Worm (Caenorhabditis elegans) whole organism, early embryonic: Measurements from ENCODE around the gene dhs-24.
A peak's percentile ranks its signal among the peaks of the same experiment; 100 is the strongest.

Experiments used
- B0310.2 ChIP-seq: sonication (generic microtip); optimal IDR thresholded peaks from 2 replicates; lab custom pipeline; 2016; ENCODE audit warnings: mild to moderate bottlenecking, missing genetic modification characterization, missing compliant biosample characterization
- F13C5.2 ChIP-seq: sonication (generic microtip); optimal IDR thresholded peaks from 2 replicates; lab custom pipeline; 2017; ENCODE audit warnings: mild to moderate bottlenecking, missing genetic modification characterization, inconsistent platforms, missing compliant biosample characterization
- aly-1 ChIP-seq: sonication (generic microtip); optimal IDR thresholded peaks from 2 replicates; lab custom pipeline; 2016; ENCODE audit warnings: missing genetic modification characterization, missing compliant biosample characterization
- ama-1 ChIP-seq: fragments of 150-350 bp; optimal IDR thresholded peaks from 2 replicates; lab custom pipeline; 2014
- ceh-13 ChIP-seq: fragments of 200-800 bp; sonication (Bioruptor generic); optimal IDR thresholded peaks from 2 replicates; lab custom pipeline; 2018; ENCODE audit warnings: mild to moderate bottlenecking, missing genetic modification characterization, missing compliant biosample characterization
- ceh-36 ChIP-seq: sonication (generic microtip); optimal IDR thresholded peaks from 2 replicates; lab custom pipeline; 2016; ENCODE audit warnings: missing genetic modification characterization, inconsistent platforms, missing compliant biosample characterization
- ets-7 ChIP-seq: sonication (generic microtip); optimal IDR thresholded peaks from 2 replicates; lab custom pipeline; 2016; ENCODE audit warnings: missing genotype, missing genetic modification characterization, missing compliant biosample characterization
- flt-1 ChIP-seq: fragments of 200-800 bp; sonication (Bioruptor generic); IDR thresholded peaks from 2 replicates; pipeline ENCODE4 v1.3.6; 2022; ENCODE audit warnings: missing genetic modification characterization, missing compliant biosample characterization
- hmbx-1 ChIP-seq: sonication (generic microtip); optimal IDR thresholded peaks from 2 replicates; lab custom pipeline; 2016; ENCODE audit warnings: mild to moderate bottlenecking, missing genetic modification characterization, missing compliant biosample characterization
- hmg-4 ChIP-seq: fragments of 200-800 bp; sonication (Bioruptor generic); optimal IDR thresholded peaks from 2 replicates; lab custom pipeline; 2018; ENCODE audit warnings: mild to moderate bottlenecking, missing genetic modification characterization, missing compliant biosample characterization
- hnd-1 ChIP-seq: sonication (generic microtip); optimal IDR thresholded peaks from 2 replicates; lab custom pipeline; 2016; ENCODE audit warnings: missing genetic modification characterization, missing compliant biosample characterization
- pes-1 ChIP-seq: fragments of 200-800 bp; sonication (Bioruptor generic); IDR thresholded peaks from 2 replicates; pipeline ENCODE4 v1.3.6; 2022; ENCODE audit warnings: missing genetic modification reagents, missing genetic modification characterization, missing compliant biosample characterization
- scrt-1 ChIP-seq: fragments of 200-800 bp; sonication (Bioruptor generic); IDR thresholded peaks from 2 replicates; pipeline ENCODE4 v1.3.6; 2022; ENCODE audit warnings: missing genetic modification characterization, missing compliant biosample characterization
- sea-1 ChIP-seq: fragments of 200-800 bp; sonication (Bioruptor generic); conservative IDR thresholded peaks from 2 replicates; pipeline ENCODE4 v1.3.6; 2022; ENCODE audit warnings: missing genetic modification characterization, missing compliant biosample characterization
- tbx-11 ChIP-seq: fragments of 200-800 bp; sonication (Bioruptor generic); IDR thresholded peaks from 2 replicates; pipeline ENCODE4 v1.3.6; 2022; ENCODE audit warnings: missing genetic modification characterization, missing compliant biosample characterization
- tbx-37 ChIP-seq: fragments of 200-800 bp; sonication (Bioruptor generic); conservative IDR thresholded peaks from 2 replicates; pipeline ENCODE4 v1.3.6; 2022; ENCODE audit warnings: missing genetic modification reagents, missing genetic modification characterization, missing compliant biosample characterization
- tra-4 ChIP-seq: sonication (generic microtip); optimal IDR thresholded peaks from 2 replicates; lab custom pipeline; 2017; ENCODE audit warnings: missing genetic modification characterization, missing compliant biosample characterization

The dhs-24 gene

DNA sequence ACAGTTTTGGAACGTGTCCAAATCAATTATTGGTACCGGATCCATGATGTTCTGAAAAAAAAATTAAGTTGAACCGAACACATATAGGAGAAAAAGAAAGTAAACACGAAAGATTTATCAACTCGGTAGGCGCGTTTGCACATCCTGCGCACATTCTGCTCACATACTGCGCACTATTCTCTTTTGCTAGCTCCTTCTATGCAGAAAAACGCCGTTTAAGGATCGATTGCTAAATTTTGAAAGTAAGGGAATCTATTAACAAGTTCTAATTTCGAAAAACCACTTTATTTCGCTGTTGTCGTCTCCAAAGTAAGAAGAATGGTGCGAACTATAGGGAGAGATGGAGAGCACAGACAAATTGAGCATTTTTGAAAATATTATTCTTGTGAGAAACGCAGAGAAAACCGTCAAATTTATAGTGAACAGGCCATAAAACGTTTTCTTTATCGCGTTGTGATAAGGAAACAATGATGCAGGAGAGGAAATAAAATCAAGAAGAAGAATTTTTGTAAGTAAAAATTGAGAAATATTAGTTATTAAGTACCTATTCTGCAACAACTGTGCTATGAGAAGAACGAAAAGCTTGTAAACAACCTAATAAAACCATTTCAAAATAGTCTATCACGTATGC lies 35.5 kb upstream of the dhs-24 start, which contains the start of gene Y60A3A.24:
Y60A3A.24 (minus strand) TSS at position 51 of the 631 bp plus-strand sequence.
- no peak for TF ChIP-seq ama-1 (lab: Kevin White, UChicago)
- no peak for TF ChIP-seq hnd-1
- TF ChIP-seq B0310.2 = no peak
- no peak for TF ChIP-seq scrt-1 (GFP tag; lab: Robert Waterston, UW)
- no peak for TF ChIP-seq aly-1 (tag; lab: Kevin White, UChicago)
- TF ChIP-seq flt-1 (GFP tag; lab: Robert Waterston, UW) = no peak
- TF ChIP-seq tbx-11 (GFP tag; lab: Robert Waterston, UW) = no peak
- no peak for TF ChIP-seq ceh-13 (GFP tag; lab: Kevin White, UChicago)
- no peak for TF ChIP-seq ets-7
- TF ChIP-seq sea-1 (GFP tag; lab: Robert Waterston, UW) = no peak
- no peak for TF ChIP-seq hmg-4 (GFP tag; lab: Kevin White, UChicago)
- no peak for TF ChIP-seq ceh-36 (tag; lab: Kevin White, UChicago)
- no peak for TF ChIP-seq tra-4 (tag; lab: Kevin White, UChicago)
- no peak for TF ChIP-seq hmbx-1 (tag; lab: Kevin White, UChicago)
- no peak for TF ChIP-seq pes-1 (GFP tag; lab: Robert Waterston, UW)
- no peak for TF ChIP-seq F13C5.2 (tag; lab: Kevin White, UChicago)
- TF ChIP-seq tbx-37 (GFP tag; lab: Robert Waterston, UW) = no peak

DNA sequence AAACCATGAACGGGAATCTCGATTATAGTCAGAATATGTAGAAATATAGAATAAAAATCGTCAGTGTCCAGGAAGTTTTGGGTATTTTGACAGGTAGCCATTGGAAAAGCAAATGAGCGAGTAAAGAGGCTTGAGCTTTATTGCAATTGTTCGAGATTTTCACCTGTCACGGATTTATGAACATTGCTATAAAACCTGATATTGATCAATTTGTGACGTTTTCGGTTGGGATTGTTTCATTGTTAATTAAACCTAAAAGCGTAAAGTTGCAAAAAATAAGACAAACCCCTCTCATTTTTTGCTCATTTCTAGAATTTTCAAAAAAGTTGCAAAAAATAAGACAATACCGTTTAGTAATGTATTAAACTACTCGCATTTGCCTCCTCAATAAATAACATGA lies 31.8 kb upstream of the dhs-24 start, which contains the start of gene srh-183:
srh-183 (minus strand) TSS at position 101 of the 400 bp plus-strand sequence.
- TF ChIP-seq F13C5.2 (tag; lab: Kevin White, UChicago) (no peak), ama-1 (lab: Kevin White, UChicago) (no peak), pes-1 (GFP tag; lab: Robert Waterston, UW) (no peak), tbx-37 (GFP tag; lab: Robert Waterston, UW) (no peak), hmg-4 (GFP tag; lab: Kevin White, UChicago) (no peak), sea-1 (GFP tag; lab: Robert Waterston, UW) (no peak), tbx-11 (GFP tag; lab: Robert Waterston, UW) (no peak), ceh-36 (tag; lab: Kevin White, UChicago) (no peak), ceh-13 (GFP tag; lab: Kevin White, UChicago) (no peak), hmbx-1 (tag; lab: Kevin White, UChicago) (no peak), hnd-1 (no peak), ets-7 (no peak), flt-1 (GFP tag; lab: Robert Waterston, UW) (no peak), B0310.2 (no peak), tra-4 (tag; lab: Kevin White, UChicago) (no peak), scrt-1 (GFP tag; lab: Robert Waterston, UW) (no peak)

DNA sequence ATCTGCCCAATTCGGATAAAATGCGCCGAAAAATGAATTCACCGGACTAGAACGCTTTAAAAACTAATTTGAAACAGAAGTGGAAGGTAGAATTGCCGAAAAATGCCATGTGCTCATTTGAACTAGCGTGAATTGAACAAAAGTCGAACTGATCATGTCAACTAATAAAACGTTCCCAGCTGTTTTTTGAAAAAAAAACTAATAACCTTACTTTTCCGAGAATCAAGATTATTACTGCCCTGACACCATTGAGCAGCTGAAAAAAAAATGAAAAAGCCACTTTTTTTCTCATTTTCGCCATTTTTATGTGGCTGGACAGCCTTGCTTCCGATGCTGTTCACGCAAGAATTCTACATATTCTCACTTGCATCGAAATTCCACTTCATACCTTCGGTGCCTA lies 26.6 kb upstream of the dhs-24 start, which contains the start of gene srh-173:
srh-173 (plus strand) TSS at position 301 of the 400 bp plus-strand sequence.
- no peak for TF ChIP-seq scrt-1 (GFP tag; lab: Robert Waterston, UW)
- no peak for TF ChIP-seq ceh-36 (tag; lab: Kevin White, UChicago)
- TF ChIP-seq hmbx-1 (tag; lab: Kevin White, UChicago) = no peak
- TF ChIP-seq F13C5.2 (tag; lab: Kevin White, UChicago) = no peak
- no peak for TF ChIP-seq aly-1 (tag; lab: Kevin White, UChicago)
- no peak for TF ChIP-seq tbx-37 (GFP tag; lab: Robert Waterston, UW)
- no peak for TF ChIP-seq sea-1 (GFP tag; lab: Robert Waterston, UW)
- TF ChIP-seq flt-1 (GFP tag; lab: Robert Waterston, UW) = no peak
- no peak for TF ChIP-seq B0310.2
- TF ChIP-seq ets-7 = no peak
- TF ChIP-seq hmg-4 (GFP tag; lab: Kevin White, UChicago) = no peak
- no peak for TF ChIP-seq ceh-13 (GFP tag; lab: Kevin White, UChicago)
- no peak for TF ChIP-seq hnd-1
- TF ChIP-seq pes-1 (GFP tag; lab: Robert Waterston, UW) = no peak

DNA sequence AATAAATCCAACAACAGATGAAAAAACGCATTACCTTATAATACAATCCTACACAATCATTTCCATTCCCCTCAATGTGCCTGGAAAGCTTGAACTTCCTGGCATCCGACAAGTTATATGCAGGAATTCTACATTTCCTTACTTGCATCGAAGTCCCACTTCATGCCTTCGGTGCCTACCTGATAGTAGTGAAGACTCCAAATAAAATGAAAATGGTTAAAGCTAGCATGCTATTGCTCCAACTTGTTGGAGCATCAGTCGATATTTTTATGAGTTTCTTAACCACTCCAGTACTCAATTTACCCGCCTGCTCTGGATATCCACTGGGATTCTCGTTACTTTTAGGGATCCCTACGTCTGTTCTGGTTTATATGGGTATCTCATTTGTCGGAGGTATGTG lies 19.2 kb upstream of the dhs-24 start, which contains the start of gene srh-171:
srh-171 (plus strand) TSS at position 75 of the 400 bp plus-strand sequence.
- peak; percentile 78 for TF ChIP-seq ama-1 (lab: Kevin White, UChicago)
- TF ChIP-seq pes-1 (GFP tag; lab: Robert Waterston, UW) = no peak

DNA sequence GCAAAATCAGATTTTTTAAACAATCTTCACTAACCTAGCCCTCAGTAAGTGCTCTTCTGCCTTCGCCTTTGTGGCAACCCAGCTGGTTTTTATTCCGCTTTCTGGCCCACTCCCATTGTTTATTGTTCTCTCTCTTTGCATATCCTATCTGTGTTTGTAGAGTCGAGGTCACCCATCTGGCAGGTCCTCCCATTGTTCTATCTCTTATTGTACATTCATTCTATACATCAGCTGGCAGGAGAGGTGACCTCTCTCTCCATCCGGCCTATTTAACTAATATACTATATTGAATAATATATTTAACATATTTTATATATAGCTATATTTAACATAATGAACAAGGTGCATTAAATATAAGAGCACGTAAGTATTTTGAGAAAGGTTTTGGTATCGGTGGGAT lies 15.5 kb upstream of the dhs-24 start:
- TF ChIP-seq hmg-4 (GFP tag; lab: Kevin White, UChicago) (peak; percentile 13), sea-1 (GFP tag; lab: Robert Waterston, UW) (no peak)

DNA sequence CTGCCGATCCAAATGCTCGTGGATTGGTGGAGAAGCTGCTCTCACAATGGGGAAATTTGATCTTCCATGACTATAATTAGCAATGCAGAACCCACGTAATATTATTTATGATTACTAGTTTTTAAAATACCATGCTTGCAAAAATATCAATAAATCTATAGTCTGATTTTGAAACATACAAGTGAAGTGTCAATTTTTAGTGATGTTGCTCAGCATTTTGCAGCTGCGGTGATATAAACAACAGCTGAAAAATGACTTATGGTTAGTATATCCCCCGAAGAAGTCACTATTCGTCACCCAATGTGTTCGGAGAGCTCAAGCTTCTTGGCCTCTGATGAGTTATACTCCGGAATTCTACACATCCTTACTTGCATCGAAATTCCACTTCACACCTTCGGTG lies 12.3 kb upstream of the dhs-24 start, which contains the start of gene srh-172:
srh-172 (plus strand) TSS at position 301 of the 400 bp plus-strand sequence.
- TF ChIP-seq scrt-1 (GFP tag; lab: Robert Waterston, UW) (no peak), tbx-11 (GFP tag; lab: Robert Waterston, UW) (no peak), ama-1 (lab: Kevin White, UChicago) (no peak), B0310.2 (no peak), pes-1 (GFP tag; lab: Robert Waterston, UW) (no peak), ceh-36 (tag; lab: Kevin White, UChicago) (no peak), hnd-1 (no peak), ceh-13 (GFP tag; lab: Kevin White, UChicago) (no peak), hmbx-1 (tag; lab: Kevin White, UChicago) (no peak), flt-1 (GFP tag; lab: Robert Waterston, UW) (no peak), hmg-4 (GFP tag; lab: Kevin White, UChicago) (no peak), ets-7 (no peak), F13C5.2 (tag; lab: Kevin White, UChicago) (no peak), sea-1 (GFP tag; lab: Robert Waterston, UW) (no peak), aly-1 (tag; lab: Kevin White, UChicago) (no peak), tra-4 (tag; lab: Kevin White, UChicago) (no peak), tbx-37 (GFP tag; lab: Robert Waterston, UW) (no peak)

DNA sequence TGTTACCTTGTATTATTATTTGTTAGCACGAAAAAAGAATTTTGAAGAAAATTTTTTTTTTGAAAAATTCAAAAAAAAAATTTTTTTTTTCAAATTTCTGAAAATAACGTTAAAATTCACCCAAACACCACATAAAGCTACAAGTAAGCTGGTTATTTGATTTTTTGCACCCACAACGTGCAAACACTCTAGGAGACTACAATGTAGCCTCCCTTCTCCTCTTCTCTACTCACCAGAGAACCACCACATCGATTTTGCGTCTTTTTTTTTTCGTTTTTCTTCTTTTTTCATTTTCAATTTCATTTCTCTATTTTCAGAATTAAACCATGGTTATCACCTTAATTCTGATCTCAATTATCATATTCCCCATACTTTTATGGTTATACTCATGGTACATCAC lies 8.7 kb upstream of the dhs-24 start, which contains the start of gene abhd-3.1:
abhd-3.1 (plus strand) TSS at position 318 of the 400 bp plus-strand sequence.
- TF ChIP-seq hmg-4 (GFP tag; lab: Kevin White, UChicago) (no peak), scrt-1 (GFP tag; lab: Robert Waterston, UW) (no peak), ama-1 (lab: Kevin White, UChicago) (no peak), ceh-36 (tag; lab: Kevin White, UChicago) (no peak), ceh-13 (GFP tag; lab: Kevin White, UChicago) (no peak), tbx-37 (GFP tag; lab: Robert Waterston, UW) (no peak)
